Worm (Caenorhabditis elegans) whole organism, L4/young adult: ENCODE results near the gene nhr-221.
A peak's percentile ranks its signal among the peaks of the same experiment; 100 is the strongest.
"Not testable (repeated sequence)": the region's sequence is repeated elsewhere in the genome, so short reads cannot be mapped to it uniquely, and the experiment has no call there.

Experiments used
- W03F9.2 ChIP-seq: fragments of 150-350 bp; optimal IDR thresholded peaks from 2 replicates; lab custom pipeline; 2014; ENCODE audit warnings: missing biosample characterization, missing genetic modification characterization
- dao-5 ChIP-seq: sonication (generic microtip); optimal IDR thresholded peaks from 2 replicates; lab custom pipeline; 2016; ENCODE audit warnings: missing genotype, missing genetic modification characterization, moderate library complexity, missing compliant biosample characterization
- him-1 ChIP-seq: sonication (generic microtip); optimal IDR thresholded peaks from 2 replicates; lab custom pipeline; 2016; ENCODE audit warnings: missing genotype, missing genetic modification reagents, missing genetic modification characterization, missing compliant biosample characterization

Gene nhr-221

ce11 chrV:3535260-3535659 is at the start of gene nhr-221:
Gene nhr-221, minus strand, starts transcription at chrV:3535360.
- TF ChIP-seq W03F9.2 (tag; lab: Kevin White, UChicago): no peak
- no peak for TF ChIP-seq him-1 (tag; lab: Kevin White, UChicago)
- TF ChIP-seq dao-5 (tag; lab: Kevin White, UChicago): no peak

ce11 chrV:3583622-3584021 is 48.5 kb upstream of the nhr-221 start:
- TF ChIP-seq dao-5 (tag; lab: Kevin White, UChicago): no peak
- TF ChIP-seq him-1 (tag; lab: Kevin White, UChicago): no peak
- TF ChIP-seq W03F9.2 (tag; lab: Kevin White, UChicago): no peak

ce11 chrV:3582671-3583070 is 47.5 kb upstream of the nhr-221 start:
- TF ChIP-seq dao-5 (tag; lab: Kevin White, UChicago) (no peak), him-1 (tag; lab: Kevin White, UChicago) (no peak), W03F9.2 (tag; lab: Kevin White, UChicago) (no peak)

- TF ChIP-seq him-1 (tag; lab: Kevin White, UChicago) (no peak), dao-5 (tag; lab: Kevin White, UChicago) (no peak), W03F9.2 (tag; lab: Kevin White, UChicago) (peak; percentile 32)
Observed at ce11 chrV:3582086-3582485, 46.9 kb upstream of the nhr-221 start.

- TF ChIP-seq dao-5 (tag; lab: Kevin White, UChicago) (no peak), W03F9.2 (tag; lab: Kevin White, UChicago) (no peak), him-1 (tag; lab: Kevin White, UChicago) (no peak)
Observed at ce11 chrV:3581643-3582042, 46.5 kb upstream of the nhr-221 start.

ce11 chrV:3581034-3581433 is 45.9 kb upstream of the nhr-221 start:
- no peak for TF ChIP-seq him-1 (tag; lab: Kevin White, UChicago)
- TF ChIP-seq W03F9.2 (tag; lab: Kevin White, UChicago): no peak
- TF ChIP-seq dao-5 (tag; lab: Kevin White, UChicago): no peak

- TF ChIP-seq him-1 (tag; lab: Kevin White, UChicago) (no peak), W03F9.2 (tag; lab: Kevin White, UChicago) (no peak), dao-5 (tag; lab: Kevin White, UChicago) (no peak)
Observed at ce11 chrV:3580385-3580784, 45.2 kb upstream of the nhr-221 start.

- peak; percentile 42 for TF ChIP-seq W03F9.2 (tag; lab: Kevin White, UChicago)
- TF ChIP-seq dao-5 (tag; lab: Kevin White, UChicago): no peak
- no peak for TF ChIP-seq him-1 (tag; lab: Kevin White, UChicago)
Observed at ce11 chrV:3579795-3580194, 44.6 kb upstream of the nhr-221 start.

ce11 chrV:3579248-3579647 is 44.1 kb upstream of the nhr-221 start:
- TF ChIP-seq dao-5 (tag; lab: Kevin White, UChicago) (no peak), him-1 (tag; lab: Kevin White, UChicago) (no peak), W03F9.2 (tag; lab: Kevin White, UChicago) (no peak)

ce11 chrV:3578813-3579212 is 43.7 kb upstream of the nhr-221 start, which contains the start of gene pygl-1:
Gene pygl-1, plus strand, starts transcription at chrV:3579023.
- TF ChIP-seq W03F9.2 (tag; lab: Kevin White, UChicago) (peak; percentile 2), dao-5 (tag; lab: Kevin White, UChicago) (no peak), him-1 (tag; lab: Kevin White, UChicago) (no peak)

- TF ChIP-seq him-1 (tag; lab: Kevin White, UChicago) (no peak), dao-5 (tag; lab: Kevin White, UChicago) (no peak), W03F9.2 (tag; lab: Kevin White, UChicago) (no peak)
Observed at ce11 chrV:3575759-3576158, 40.6 kb upstream of the nhr-221 start, which contains the start of gene grl-27. Gene grl-27, minus strand, starts transcription at chrV:3575859.

- not testable (repeated sequence) for TF ChIP-seq W03F9.2, him-1, dao-5 (tag; lab: Kevin White, UChicago)
Observed at ce11 chrV:3572408-3572807, 37.2 kb upstream of the nhr-221 start, which contains the start of gene F40C5.1. Gene F40C5.1, plus strand, starts transcription at chrV:3572708.

- not testable (repeated sequence) for TF ChIP-seq him-1, W03F9.2, dao-5 (tag; lab: Kevin White, UChicago)
Observed at ce11 chrV:3570695-3571094, 35.5 kb upstream of the nhr-221 start, which contains the start of gene F40C5.2. Gene F40C5.2, plus strand, starts transcription at chrV:3570995.

- not testable (repeated sequence) for TF ChIP-seq dao-5, him-1, W03F9.2 (tag; lab: Kevin White, UChicago)
Observed at ce11 chrV:3564335-3564734, 29.2 kb upstream of the nhr-221 start, which contains the start of gene T24A6.17. Gene T24A6.17, minus strand, starts transcription at chrV:3564435.
